Fruit fly (Drosophila melanogaster) whole organism, embryonic: ENCODE data around the gene Zn72D.

Source experiments
- Antp ChIP-seq: fragments of 200-800 bp; sonication (Bioruptor generic); optimal IDR thresholded peaks from 3 replicates; lab custom pipeline; 2016; ENCODE audit warnings: missing biosample characterization, missing genetic modification characterization
- Bteb2 ChIP-seq: fragments of 200-800 bp; sonication (Bioruptor generic); optimal IDR thresholded peaks from 2 replicates; lab custom pipeline; 2016; ENCODE audit warnings: missing biosample characterization, missing genetic modification characterization
- CG10147 ChIP-seq: fragments of 200-800 bp; sonication (Bioruptor generic); optimal IDR thresholded peaks from 2 replicates; lab custom pipeline; 2019; ENCODE audit warnings: missing biosample characterization, mild to moderate bottlenecking, missing genetic modification characterization, moderate library complexity
- CG1024 ChIP-seq: fragments of 200-800 bp; sonication (Bioruptor generic); IDR thresholded peaks from 2 replicates; pipeline ENCODE4 v1.3.6; 2022; ENCODE audit warnings: missing biosample characterization, missing genetic modification characterization
- CG10321 ChIP-seq: fragments of 200-800 bp; sonication (Bioruptor generic); IDR thresholded peaks from 2 replicates; pipeline ENCODE4 v1.3.6; 2022; ENCODE audit warnings: missing biosample characterization, missing genetic modification characterization
- CG11398 ChIP-seq: fragments of 200-800 bp; sonication (Bioruptor generic); optimal IDR thresholded peaks from 2 replicates; lab custom pipeline; 2016; ENCODE audit warnings: missing biosample characterization, missing genetic modification characterization
- CG11456 ChIP-seq: fragments of 200-800 bp; sonication (Bioruptor generic); IDR thresholded peaks from 3 replicates; pipeline ENCODE4 v1.3.6; 2022; ENCODE audit warnings: missing biosample characterization, missing genetic modification characterization
- CG12236 ChIP-seq: fragments of 200-800 bp; sonication (Bioruptor generic); optimal IDR thresholded peaks from 2 replicates; lab custom pipeline; 2016; ENCODE audit warnings: missing biosample characterization, missing genetic modification characterization
- CG14710 ChIP-seq: fragments of 200-800 bp; sonication (Bioruptor generic); optimal IDR thresholded peaks from 3 replicates; lab custom pipeline; 2019; ENCODE audit warnings: missing biosample characterization, mild to moderate bottlenecking, missing genetic modification characterization, moderate library complexity
- CG15073 ChIP-seq: fragments of 200-800 bp; sonication (Bioruptor generic); optimal IDR thresholded peaks from 2 replicates; lab custom pipeline; 2016; ENCODE audit warnings: missing biosample characterization, missing genetic modification characterization
- CG16863 ChIP-seq: fragments of 200-800 bp; sonication (Bioruptor generic); optimal IDR thresholded peaks from 3 replicates; lab custom pipeline; 2016; ENCODE audit warnings: missing biosample characterization, missing genetic modification characterization
- CG18011 ChIP-seq: fragments of 200-800 bp; sonication (Bioruptor generic); optimal IDR thresholded peaks from 2 replicates; lab custom pipeline; 2017; ENCODE audit warnings: missing biosample characterization, missing genetic modification characterization, mild to moderate bottlenecking, moderate library complexity, missing genotype
- CG2678 ChIP-seq: fragments of 200-800 bp; sonication (Bioruptor generic); optimal IDR thresholded peaks from 3 replicates; lab custom pipeline; 2019; ENCODE audit warnings: missing biosample characterization, mild to moderate bottlenecking, missing genetic modification characterization, moderate library complexity
- CG2712 ChIP-seq: fragments of 200-800 bp; optimal IDR thresholded peaks from 3 replicates; lab custom pipeline; 2019; ENCODE audit warnings: missing biosample characterization, mild to moderate bottlenecking, missing genetic modification characterization, moderate library complexity
- CG3838 ChIP-seq: fragments of 200-800 bp; sonication (Bioruptor generic); optimal IDR thresholded peaks from 3 replicates; lab custom pipeline; 2016; ENCODE audit warnings: missing biosample characterization, missing genetic modification characterization
- CG4424 ChIP-seq: fragments of 200-800 bp; sonication (Bioruptor generic); optimal IDR thresholded peaks from 3 replicates; lab custom pipeline; 2016; ENCODE audit warnings: missing biosample characterization, missing genetic modification characterization
- CG4820 ChIP-seq: fragments of 200-800 bp; sonication (Bioruptor generic); optimal IDR thresholded peaks from 3 replicates; lab custom pipeline; 2016; ENCODE audit warnings: missing biosample characterization, missing genetic modification characterization
- CG7963 ChIP-seq: fragments of 200-800 bp; sonication (Bioruptor generic); IDR thresholded peaks from 3 replicates; pipeline ENCODE4 v1.3.6; 2022; ENCODE audit warnings: missing biosample characterization, missing genetic modification characterization; ENCODE audit not compliant: partially characterized antibody
- CG7987 ChIP-seq: fragments of 200-800 bp; sonication (Bioruptor generic); optimal IDR thresholded peaks from 2 replicates; lab custom pipeline; 2018; ENCODE audit warnings: missing biosample characterization, mild to moderate bottlenecking, missing genetic modification characterization, moderate library complexity
- CG8089 ChIP-seq: fragments of 200-800 bp; sonication (Bioruptor generic); optimal IDR thresholded peaks from 3 replicates; lab custom pipeline; 2016; ENCODE audit warnings: missing biosample characterization, missing genetic modification characterization
- CG8290 ChIP-seq, 3 experiments: fragments of 200-800 bp; sonication (Bioruptor generic); optimal IDR thresholded peaks; 2 replicates each; lab custom pipeline; 2016 to 2019; ENCODE audit warnings: missing biosample characterization in 3 of 3, missing genetic modification characterization in 3 of 3, mild to moderate bottlenecking in 2 of 3, moderate library complexity in 1 of 3
- Dfd ChIP-seq, 2 experiments: fragments of >200 bp; optimal IDR thresholded peaks; 2 replicates each; lab custom pipeline; 2017; ENCODE audit warnings: missing biosample characterization in 2 of 2, missing genetic modification characterization in 2 of 2
- ERR ChIP-seq: fragments of 200-800 bp; sonication (Bioruptor generic); optimal IDR thresholded peaks from 2 replicates; lab custom pipeline; 2016; ENCODE audit warnings: missing biosample characterization, missing genetic modification characterization
- Fer2 ChIP-seq: fragments of 200-800 bp; sonication (Bioruptor generic); optimal IDR thresholded peaks from 2 replicates; lab custom pipeline; 2018; ENCODE audit warnings: missing biosample characterization, mild to moderate bottlenecking, missing genetic modification characterization, moderate library complexity
- H2.0 ChIP-seq: fragments of 200-800 bp; sonication (Bioruptor generic); IDR thresholded peaks from 2 replicates; pipeline ENCODE4 v1.3.6; 2022; ENCODE audit warnings: missing biosample characterization, missing genetic modification characterization
- Hr78 ChIP-seq, 2 experiments: fragments of 200-800 bp in 1 of 2; fragments of >200 bp in 1 of 2; sonication (Bioruptor generic) in 1 of 2; optimal IDR thresholded peaks; 2 replicates each; lab custom pipeline; 2017 to 2019; ENCODE audit warnings: missing biosample characterization in 2 of 2, missing genetic modification characterization in 2 of 2, mild to moderate bottlenecking in 1 of 2, moderate library complexity in 1 of 2
- Jarid2 ChIP-seq: fragments of 200-800 bp; sonication (Bioruptor generic); optimal IDR thresholded peaks from 3 replicates; lab custom pipeline; 2017; ENCODE audit warnings: mild to moderate bottlenecking, missing biosample characterization, missing genetic modification reagents, missing genetic modification characterization
- MBD-R2 ChIP-seq: fragments of 200-800 bp; sonication (Bioruptor generic); IDR thresholded peaks from 2 replicates; pipeline ENCODE4 v1.3.6; 2022; ENCODE audit warnings: missing biosample characterization, missing genetic modification characterization
- Med ChIP-seq: fragments of 200-800 bp; sonication (Bioruptor generic); peaks from one replicate; lab custom pipeline; 2016; ENCODE audit warnings: missing biosample characterization, missing genetic modification characterization, mild to moderate bottlenecking, inconsistent platforms, moderate library complexity
- Poxn ChIP-seq: fragments of 200-800 bp; sonication (Bioruptor generic); IDR thresholded peaks from 2 replicates; pipeline ENCODE4 v1.3.6; 2022; ENCODE audit warnings: missing biosample characterization, missing genetic modification characterization
- TFAM ChIP-seq: fragments of 200-800 bp; sonication (Bioruptor generic); optimal IDR thresholded peaks from 2 replicates; lab custom pipeline; 2017; ENCODE audit warnings: missing biosample characterization, missing genetic modification characterization, inconsistent platforms
- ac ChIP-seq: fragments of 200-800 bp; sonication (Bioruptor generic); optimal IDR thresholded peaks from 3 replicates; lab custom pipeline; 2017; ENCODE audit warnings: missing biosample characterization, mild to moderate bottlenecking, missing genetic modification characterization
- ash1 ChIP-seq: fragments of 200-800 bp; sonication (Bioruptor generic); optimal IDR thresholded peaks from 2 replicates; lab custom pipeline; 2018; ENCODE audit warnings: missing biosample characterization, mild to moderate bottlenecking, missing genetic modification characterization
- bigmax ChIP-seq: fragments of 200-800 bp; sonication (Bioruptor generic); optimal IDR thresholded peaks from 2 replicates; lab custom pipeline; 2018; ENCODE audit warnings: missing biosample characterization, mild to moderate bottlenecking, missing genetic modification characterization
- chm ChIP-seq: fragments of 200-800 bp; sonication (Bioruptor generic); IDR thresholded peaks from 2 replicates; pipeline ENCODE4 v1.3.6; 2022; ENCODE audit warnings: missing biosample characterization, missing genetic modification characterization
- dimm ChIP-seq: fragments of 200-800 bp; sonication (Bioruptor generic); IDR thresholded peaks from 2 replicates; pipeline ENCODE4 v1.3.6; 2022; ENCODE audit warnings: missing biosample characterization, missing genetic modification characterization
- dmrt99B ChIP-seq: fragments of 200-800 bp; sonication (Bioruptor generic); optimal IDR thresholded peaks from 2 replicates; lab custom pipeline; 2018; ENCODE audit warnings: missing biosample characterization, mild to moderate bottlenecking, missing genetic modification characterization, moderate library complexity
- ems ChIP-seq: fragments of 200-800 bp; sonication (Bioruptor generic); optimal IDR thresholded peaks from 3 replicates; lab custom pipeline; 2016; ENCODE audit warnings: missing biosample characterization, missing genetic modification characterization
- fru ChIP-seq: fragments of >200 bp; optimal IDR thresholded peaks from 2 replicates; lab custom pipeline; 2017
- gcm ChIP-seq: fragments of 200-800 bp; sonication (Bioruptor generic); optimal IDR thresholded peaks from 2 replicates; lab custom pipeline; 2019; ENCODE audit warnings: missing biosample characterization, mild to moderate bottlenecking, missing genetic modification characterization, moderate library complexity
- jing ChIP-seq: fragments of 200-800 bp; sonication (Bioruptor generic); optimal IDR thresholded peaks from 2 replicates; lab custom pipeline; 2018; ENCODE audit warnings: missing biosample characterization, mild to moderate bottlenecking, missing genetic modification characterization
- lab ChIP-seq: fragments of 200-800 bp; sonication (Bioruptor generic); optimal IDR thresholded peaks from 3 replicates; lab custom pipeline; 2017; ENCODE audit warnings: missing biosample characterization, missing genetic modification characterization, mild to moderate bottlenecking, moderate library complexity, missing genetic modification reagents
- luna ChIP-seq: fragments of 200-800 bp; sonication (Bioruptor generic); optimal IDR thresholded peaks from 2 replicates; lab custom pipeline; 2016; ENCODE audit warnings: missing biosample characterization, missing genetic modification characterization
- p53 ChIP-seq: fragments of 200-800 bp; sonication (Bioruptor generic); optimal IDR thresholded peaks from 2 replicates; lab custom pipeline; 2016; ENCODE audit warnings: missing biosample characterization, missing genetic modification characterization
- sd ChIP-seq: fragments of 200-800 bp; sonication (Bioruptor generic); optimal IDR thresholded peaks from 3 replicates; lab custom pipeline; 2018; ENCODE audit warnings: missing biosample characterization, mild to moderate bottlenecking, missing genetic modification characterization, moderate library complexity
- ssp ChIP-seq: fragments of 200-800 bp; sonication (Bioruptor generic); IDR thresholded peaks from 2 replicates; pipeline ENCODE4 v1.3.6; 2022; ENCODE audit warnings: missing biosample characterization, missing genetic modification characterization
- stwl ChIP-seq: fragments of 200-800 bp; sonication (Bioruptor generic); optimal IDR thresholded peaks from 3 replicates; lab custom pipeline; 2018; ENCODE audit warnings: missing biosample characterization, mild to moderate bottlenecking, missing genetic modification characterization, moderate library complexity
- twi ChIP-seq: fragments of 200-800 bp; optimal IDR thresholded peaks from 2 replicates; lab custom pipeline; 2019; ENCODE audit warnings: missing biosample characterization, mild to moderate bottlenecking, missing genetic modification characterization, moderate library complexity
- wek ChIP-seq: fragments of 200-800 bp; sonication (Bioruptor generic); optimal IDR thresholded peaks from 3 replicates; lab custom pipeline; 2018; ENCODE audit warnings: missing biosample characterization, mild to moderate bottlenecking, missing genetic modification characterization, moderate library complexity
- zfh2 ChIP-seq: fragments of 200-800 bp; sonication (Bioruptor generic); optimal IDR thresholded peaks from 2 replicates; lab custom pipeline; 2016; ENCODE audit warnings: missing biosample characterization, missing genetic modification characterization

The Zn72D gene

dm6 chr3L:16112069-16112820, at the start of gene Zn72D (continued):
- TF ChIP-seq chm, result no peak
- no peak for TF ChIP-seq CG11456 (GFP tag; lab: Robert Waterston, UW)
- TF ChIP-seq CG10147 (GFP tag; lab: Kevin White, UChicago), result no peak
- no peak for TF ChIP-seq CG8089 (GFP tag; lab: Kevin White, UChicago)
- TF ChIP-seq CG7987 (GFP tag; lab: Kevin White, UChicago), result no peak
- TF ChIP-seq MBD-R2, result peak; percentile 84
- no peak for TF ChIP-seq dimm (GFP tag; lab: Robert Waterston, UW)
- no peak for TF ChIP-seq wek
- TF ChIP-seq CG18011 (GFP tag; lab: Kevin White, UChicago), result no peak
- TF ChIP-seq CG3838 (GFP tag; lab: Kevin White, UChicago), result no peak
- TF ChIP-seq CG14710 (tag; lab: Kevin White, UChicago), result peak; percentile 28
- no peak for TF ChIP-seq CG4424 (GFP tag; lab: Kevin White, UChicago)
- no peak for TF ChIP-seq CG7963
- TF ChIP-seq jing (GFP tag; lab: Kevin White, UChicago), result no peak
- TF ChIP-seq CG12236, result no peak
- no peak for TF ChIP-seq ems (GFP tag; lab: Kevin White, UChicago)
- TF ChIP-seq sd, result no peak
- no peak for TF ChIP-seq gcm (GFP tag; lab: Kevin White, UChicago)
- TF ChIP-seq Bteb2, result no peak
- TF ChIP-seq ash1 (GFP tag; lab: Kevin White, UChicago), result no peak
- TF ChIP-seq lab (GFP tag; lab: Kevin White, UChicago), result no peak
- no peak for TF ChIP-seq bigmax (GFP tag; lab: Kevin White, UChicago)
- TF ChIP-seq Hr78 (GFP tag; optimal IDR thresholded peaks at IDR 0.05; lab: Kevin White, UChicago), result no peak
- TF ChIP-seq ssp (GFP tag; lab: Robert Waterston, UW), result no peak
- no peak for TF ChIP-seq Jarid2 (GFP tag; lab: Kevin White, UChicago)
- no peak for TF ChIP-seq TFAM (GFP tag; lab: Kevin White, UChicago)
- TF ChIP-seq CG8290 (GFP tag; optimal IDR thresholded peaks at IDR 0.05; lab: Kevin White, UChicago), result no peak
- TF ChIP-seq CG8290 (tag; optimal IDR thresholded peaks at IDR 0.05; lab: Kevin White, UChicago), result no peak
- TF ChIP-seq Med, result peak; percentile 35
- TF ChIP-seq ac, result no peak
- no peak for TF ChIP-seq luna

dm6 chr3L:16161847-16162556, 49.6 kb upstream of the Zn72D start:
- TF ChIP-seq Dfd (GFP tag; optimal IDR thresholded peaks at IDR 0.05; lab: Kevin White, UChicago) (no peak), CG2712 (tag; lab: Kevin White, UChicago) (peak; percentile 77), dmrt99B (tag; lab: Kevin White, UChicago) (peak; percentile 85), p53 (GFP tag; lab: Kevin White, UChicago) (no peak), Poxn (GFP tag; lab: Robert Waterston, UW) (no peak), CG16863 (GFP tag; lab: Kevin White, UChicago) (peak; percentile 62), CG2678 (tag; lab: Kevin White, UChicago) (peak; percentile 90), H2.0 (GFP tag; lab: Robert Waterston, UW) (peak; percentile 50; the same call in 1 of the 2 replicates), Fer2 (tag; lab: Kevin White, UChicago) (peak; percentile 63), zfh2 (peak; percentile 77), CG11398 (peak; percentile 34), twi (tag; lab: Kevin White, UChicago) (peak; percentile 62), ERR (GFP tag; lab: Kevin White, UChicago) (peak; percentile 21), CG10321 (GFP tag; lab: Robert Waterston, UW) (no peak), fru (lab: Kevin White, UChicago) (no peak), CG15073 (no peak), Antp (GFP tag; lab: Kevin White, UChicago) (peak; percentile 54), stwl (tag; lab: Kevin White, UChicago) (no peak), CG1024 (no peak), CG4820 (GFP tag; lab: Kevin White, UChicago) (peak; percentile 51)
